Fruit fly (Drosophila melanogaster) whole organism, wandering third instar larva: ENCODE measurements around the gene CG14042.

Experiments used
- Abd-B ChIP-seq: fragments of >200 bp; optimal IDR thresholded peaks from 2 replicates; lab custom pipeline; 2017; ENCODE audit warnings: missing biosample characterization, missing genetic modification characterization
- CG32264 ChIP-seq: fragments of 200-800 bp; sonication (Bioruptor generic); optimal IDR thresholded peaks from 2 replicates; lab custom pipeline; 2016; ENCODE audit warnings: missing biosample characterization, missing genetic modification characterization
- CG9705 ChIP-seq: fragments of 200-800 bp; sonication (Bioruptor generic); optimal IDR thresholded peaks from 2 replicates; lab custom pipeline; 2018; ENCODE audit warnings: missing biosample characterization, mild to moderate bottlenecking, missing genetic modification characterization
- CrebA ChIP-seq: fragments of 200-800 bp; sonication (Bioruptor generic); optimal IDR thresholded peaks from 2 replicates; lab custom pipeline; 2016; ENCODE audit warnings: missing biosample characterization, mild to moderate bottlenecking, missing genetic modification characterization, borderline replicate concordance
- Dfd ChIP-seq: fragments of >200 bp; optimal IDR thresholded peaks from 2 replicates; lab custom pipeline; 2017; ENCODE audit warnings: missing biosample characterization, missing genetic modification characterization
- Dif ChIP-seq: fragments of 200-275, 200-300 bp; sonication (Bioruptor generic); optimal IDR thresholded peaks from 2 replicates; lab custom pipeline; 2018; ENCODE audit warnings: missing biosample characterization, missing genetic modification characterization; ENCODE audit not compliant: partially characterized antibody
- GATAd ChIP-seq: sonication (Bioruptor generic); optimal IDR thresholded peaks from 2 replicates; lab custom pipeline; 2016; ENCODE audit warnings: missing biosample characterization, missing genetic modification characterization
- HLH106 ChIP-seq: fragments of 200-800 bp; optimal IDR thresholded peaks from 3 replicates; lab custom pipeline; 2019; ENCODE audit warnings: missing biosample characterization, mild to moderate bottlenecking, missing genetic modification characterization, moderate library complexity
- Hnf4 ChIP-seq: fragments of 200-800 bp; sonication (Bioruptor generic); optimal IDR thresholded peaks from 2 replicates; lab custom pipeline; 2016; ENCODE audit warnings: missing biosample characterization, mild to moderate bottlenecking, missing genetic modification characterization
- Hr78 ChIP-seq: fragments of >200 bp; optimal IDR thresholded peaks from 2 replicates; lab custom pipeline; 2017; ENCODE audit warnings: missing biosample characterization, missing genetic modification characterization
- Hr83 ChIP-seq: fragments of 200-300 bp; sonication (Bioruptor generic); optimal IDR thresholded peaks from 2 replicates; lab custom pipeline; 2016; ENCODE audit warnings: missing biosample characterization, mild to moderate bottlenecking, missing genetic modification characterization, moderate library complexity; ENCODE audit not compliant: poor library complexity, severe bottlenecking
- Jra ChIP-seq: sonication (Bioruptor generic); optimal IDR thresholded peaks from 2 replicates; lab custom pipeline; 2016; ENCODE audit warnings: missing biosample characterization, missing genetic modification characterization
- Mio ChIP-seq: sonication (Bioruptor generic); optimal IDR thresholded peaks from 2 replicates; lab custom pipeline; 2016; ENCODE audit warnings: missing biosample characterization, missing genetic modification characterization
- Myc ChIP-seq: fragments of >200 bp; optimal IDR thresholded peaks from 2 replicates; lab custom pipeline; 2017
- N ChIP-seq: fragments of >200 bp; optimal IDR thresholded peaks from 2 replicates; lab custom pipeline; 2018; ENCODE audit warnings: missing biosample characterization, missing external identifiers, missing genetic modification characterization
- OdsH ChIP-seq: fragments of 200-800 bp; sonication (Bioruptor generic); optimal IDR thresholded peaks from 2 replicates; lab custom pipeline; 2016; ENCODE audit warnings: missing biosample characterization, mild to moderate bottlenecking, missing genetic modification characterization
- Rel ChIP-seq, 2 experiments: fragments of 200-800 bp; sonication (Bioruptor generic) in 1 of 2; optimal IDR thresholded peaks; 2 replicates in 1 of 2; 3 replicates in 1 of 2; lab custom pipeline; 2016 to 2019; ENCODE audit warnings: mild to moderate bottlenecking in 2 of 2, missing biosample characterization in 2 of 2, missing genetic modification characterization in 2 of 2, moderate library complexity in 1 of 2
- Sp1 ChIP-seq: fragments of 200-800 bp; sonication (Bioruptor generic); optimal IDR thresholded peaks from 3 replicates; lab custom pipeline; 2019; ENCODE audit warnings: missing biosample characterization, mild to moderate bottlenecking, missing genetic modification characterization, moderate library complexity
- Vsx2 ChIP-seq: fragments of 200-300, 225-300 bp; sonication (Bioruptor generic); optimal IDR thresholded peaks from 2 replicates; lab custom pipeline; 2018; ENCODE audit warnings: missing biosample characterization, missing genetic modification characterization; ENCODE audit not compliant: partially characterized antibody
- br ChIP-seq: fragments of 200-800 bp; sonication (Bioruptor generic); optimal IDR thresholded peaks from 2 replicates; lab custom pipeline; 2016; ENCODE audit warnings: missing biosample characterization, missing genetic modification characterization
- brk ChIP-seq: fragments of 200-800 bp; sonication (Bioruptor generic); optimal IDR thresholded peaks from 2 replicates; lab custom pipeline; 2016; ENCODE audit warnings: missing biosample characterization, mild to moderate bottlenecking, missing genetic modification characterization
- dl ChIP-seq, 2 experiments: fragments of 175-275, 200-275 bp in 1 of 2; fragments of 200-275 bp in 1 of 2; sonication (Bioruptor generic); optimal IDR thresholded peaks; lab custom pipeline; 2018; ENCODE audit warnings: mild to moderate bottlenecking in 2 of 2, missing biosample characterization in 2 of 2, missing genetic modification characterization in 2 of 2, moderate library complexity in 2 of 2; ENCODE audit not compliant: partially characterized antibody in 2 of 2, insufficient read depth in 1 of 2
- dmrt93B ChIP-seq: fragments of 200-800 bp; sonication (Bioruptor generic); optimal IDR thresholded peaks from 2 replicates; lab custom pipeline; 2018; ENCODE audit warnings: missing biosample characterization, mild to moderate bottlenecking, missing genetic modification characterization
- dsf ChIP-seq: sonication (Bioruptor generic); optimal IDR thresholded peaks from 2 replicates; lab custom pipeline; 2016; ENCODE audit warnings: missing biosample characterization, missing genetic modification characterization, borderline replicate concordance
- ey ChIP-seq: fragments of 200-800 bp; sonication (Bioruptor generic); optimal IDR thresholded peaks from 2 replicates; lab custom pipeline; 2016; ENCODE audit warnings: missing biosample characterization, missing genetic modification characterization
- foxo ChIP-seq, 2 experiments: fragments of 200-800 bp; sonication (Bioruptor generic); optimal IDR thresholded peaks; 2 replicates in 1 of 2; 3 replicates in 1 of 2; lab custom pipeline; 2016 to 2017; ENCODE audit warnings: missing biosample characterization in 2 of 2, missing genetic modification characterization in 2 of 2
- fru ChIP-seq: fragments of 200-800 bp; sonication (Bioruptor generic); optimal IDR thresholded peaks from 3 replicates; lab custom pipeline; 2016; ENCODE audit warnings: missing biosample characterization, mild to moderate bottlenecking, missing genetic modification characterization
- h ChIP-seq: fragments of 200-800 bp; sonication (Bioruptor generic); optimal IDR thresholded peaks from 3 replicates; lab custom pipeline; 2016; ENCODE audit warnings: missing biosample characterization, mild to moderate bottlenecking, missing genetic modification characterization
- jim ChIP-seq: fragments of 175-275, 200-325 bp; sonication (Bioruptor generic); optimal IDR thresholded peaks from 2 replicates; lab custom pipeline; 2016; ENCODE audit warnings: missing biosample characterization, mild to moderate bottlenecking, missing genetic modification characterization
- lola ChIP-seq: fragments of >200 bp; optimal IDR thresholded peaks from 2 replicates; lab custom pipeline; 2017; ENCODE audit warnings: missing biosample characterization, missing genetic modification characterization
- pan ChIP-seq: fragments of >200 bp; optimal IDR thresholded peaks from 2 replicates; lab custom pipeline; 2017
- psq ChIP-seq: fragments of 200-800 bp; sonication (Bioruptor generic); optimal IDR thresholded peaks from 3 replicates; lab custom pipeline; 2017; ENCODE audit warnings: missing biosample characterization, mild to moderate bottlenecking, missing genetic modification characterization, moderate library complexity
- rgr ChIP-seq: fragments of 200-800 bp; sonication (Bioruptor generic); optimal IDR thresholded peaks from 3 replicates; lab custom pipeline; 2016; ENCODE audit warnings: missing biosample characterization, mild to moderate bottlenecking, missing genetic modification characterization
- sage ChIP-seq: fragments of 200-800 bp; sonication (Bioruptor generic); optimal IDR thresholded peaks from 2 replicates; lab custom pipeline; 2016; ENCODE audit warnings: missing biosample characterization, mild to moderate bottlenecking, missing genetic modification characterization
- sv ChIP-seq: fragments of 200-800 bp; sonication (Bioruptor generic); optimal IDR thresholded peaks from 3 replicates; lab custom pipeline; 2016; ENCODE audit warnings: missing biosample characterization, missing genetic modification characterization
- tai ChIP-seq: sonication (Bioruptor generic); optimal IDR thresholded peaks from 2 replicates; lab custom pipeline; 2016; ENCODE audit warnings: missing biosample characterization, missing genetic modification characterization
- usp ChIP-seq: fragments of >200 bp; optimal IDR thresholded peaks from 2 replicates; lab custom pipeline; 2017; ENCODE audit warnings: missing biosample characterization, missing genetic modification characterization
- woc ChIP-seq: sonication (Bioruptor generic); optimal IDR thresholded peaks from 2 replicates; lab custom pipeline; 2016; ENCODE audit warnings: missing biosample characterization, mild to moderate bottlenecking, missing genetic modification characterization

CG14042 gene

dm6 chr2L:4998571-4999191 is 38.8 kb upstream of the CG14042 start:
- TF ChIP-seq br (GFP tag; lab: Kevin White, UChicago): no peak
- no peak for TF ChIP-seq Hr78
- TF ChIP-seq dl (GFP tag; optimal IDR thresholded peaks at IDR 0.05; lab: Kevin White, UChicago; ENCODE audit: insufficient read depth in 1 of 2, partially characterized antibody in 2 of 2): no peak
- no peak for TF ChIP-seq woc (GFP tag; lab: Kevin White, UChicago)
- no peak for TF ChIP-seq Jra (GFP tag; lab: Kevin White, UChicago)
- no peak for TF ChIP-seq Rel (GFP tag; optimal IDR thresholded peaks at IDR 0.05; lab: Kevin White, UChicago)
- TF ChIP-seq Rel (tag; optimal IDR thresholded peaks at IDR 0.05; lab: Kevin White, UChicago): no peak
- TF ChIP-seq CG9705 (GFP tag; lab: Kevin White, UChicago): no peak
- no peak for TF ChIP-seq CrebA
- no peak for TF ChIP-seq Mio (GFP tag; lab: Kevin White, UChicago)
- TF ChIP-seq fru (GFP tag; lab: Kevin White, UChicago): no peak
- no peak for TF ChIP-seq lola
- no peak for TF ChIP-seq Dfd (GFP tag; lab: Kevin White, UChicago)
- TF ChIP-seq h (GFP tag; lab: Kevin White, UChicago): no peak

dm6 chr2L:4999389-5000032 is 38.0 kb upstream of the CG14042 start:
- TF ChIP-seq ey: peak; percentile 81
- no peak for TF ChIP-seq Myc (lab: Kevin White, UChicago)
- peak; percentile 23 for TF ChIP-seq dmrt93B (GFP tag; lab: Kevin White, UChicago)
- no peak for TF ChIP-seq lola
- TF ChIP-seq CrebA: peak; percentile 44
- no peak for TF ChIP-seq dl (GFP tag; optimal IDR thresholded peaks at IDR 0.05; lab: Kevin White, UChicago; ENCODE audit: insufficient read depth in 1 of 2, partially characterized antibody in 2 of 2)
- no peak for TF ChIP-seq Dif (GFP tag; lab: Kevin White, UChicago)
- TF ChIP-seq dsf (GFP tag; lab: Kevin White, UChicago): no peak
- TF ChIP-seq GATAd (GFP tag; lab: Kevin White, UChicago): no peak
- peak; percentile 75 for TF ChIP-seq Hnf4 (GFP tag; lab: Kevin White, UChicago)
- peak; percentile 85 for TF ChIP-seq h (GFP tag; lab: Kevin White, UChicago)
- no peak for TF ChIP-seq Rel (GFP tag; optimal IDR thresholded peaks at IDR 0.05; lab: Kevin White, UChicago)
- TF ChIP-seq Rel (tag; optimal IDR thresholded peaks at IDR 0.05; lab: Kevin White, UChicago): peak; percentile 7
- peak; percentile 81 for TF ChIP-seq rgr (GFP tag; lab: Kevin White, UChicago)
- TF ChIP-seq psq (GFP tag; lab: Kevin White, UChicago): peak; percentile 7
- TF ChIP-seq br (GFP tag; lab: Kevin White, UChicago): peak; percentile 79
- no peak for TF ChIP-seq jim
- no peak for TF ChIP-seq woc (GFP tag; lab: Kevin White, UChicago)
- TF ChIP-seq Vsx2 (GFP tag; lab: Kevin White, UChicago): no peak
- TF ChIP-seq Abd-B: no peak
- TF ChIP-seq foxo (GFP tag; optimal IDR thresholded peaks at IDR 0.05; lab: Kevin White, UChicago): peak; percentile 24 to 84
- no peak for TF ChIP-seq Jra (GFP tag; lab: Kevin White, UChicago)
- TF ChIP-seq Mio (GFP tag; lab: Kevin White, UChicago): peak; percentile 49
- no peak for TF ChIP-seq usp (GFP tag; lab: Kevin White, UChicago)
- no peak for TF ChIP-seq Dfd (GFP tag; lab: Kevin White, UChicago)
- no peak for TF ChIP-seq pan (lab: Kevin White, UChicago)
- TF ChIP-seq HLH106 (tag; lab: Kevin White, UChicago): peak; percentile 79
- TF ChIP-seq CG9705 (GFP tag; lab: Kevin White, UChicago): peak; percentile 27
- peak; percentile 26 for TF ChIP-seq sv (GFP tag; lab: Kevin White, UChicago)
- TF ChIP-seq fru (GFP tag; lab: Kevin White, UChicago): peak; percentile 73
- no peak for TF ChIP-seq Hr83 (GFP tag; lab: Kevin White, UChicago)
- peak; percentile 73 for TF ChIP-seq tai (GFP tag; lab: Kevin White, UChicago)
- TF ChIP-seq brk (GFP tag; lab: Kevin White, UChicago): peak; percentile 25
- no peak for TF ChIP-seq N (GFP tag; lab: Kevin White, UChicago)
- TF ChIP-seq Hr78: no peak
- TF ChIP-seq Sp1 (GFP tag; lab: Kevin White, UChicago): peak; percentile 49
- no peak for TF ChIP-seq sage (GFP tag; lab: Kevin White, UChicago)
- peak; percentile 56 for TF ChIP-seq CG32264 (GFP tag; lab: Kevin White, UChicago)
- TF ChIP-seq OdsH (GFP tag; lab: Kevin White, UChicago): peak; percentile 59
